Worm (Caenorhabditis elegans) whole organism, L2 larva: ENCODE measurements around the gene Y62E10A.23.

Experiments used
- R02D3.7 ChIP-seq: fragments of 150-350 bp; optimal IDR thresholded peaks from 2 replicates; lab custom pipeline; 2014; ENCODE audit warnings: missing biosample characterization, missing genetic modification characterization
- elt-1 ChIP-seq: fragments of 150-350 bp; optimal IDR thresholded peaks from 2 replicates; lab custom pipeline; 2014; ENCODE audit warnings: missing biosample characterization, missing genetic modification characterization
- elt-3 ChIP-seq: sonication (generic microtip); optimal IDR thresholded peaks from 2 replicates; lab custom pipeline; 2017; ENCODE audit warnings: missing biosample characterization, missing genetic modification characterization
- lin-39 ChIP-seq: fragments of 150-350 bp; optimal IDR thresholded peaks from 2 replicates; lab custom pipeline; 2014; ENCODE audit warnings: missing biosample characterization, missing genetic modification reagents, missing genetic modification characterization
- nhr-25 ChIP-seq: fragments of 150-350 bp; sonication (generic microtip); optimal IDR thresholded peaks from 3 replicates; lab custom pipeline; 2014; ENCODE audit warnings: missing biosample characterization, missing genetic modification characterization
- unc-55 ChIP-seq: fragments of 150-350 bp; sonication (generic microtip); optimal IDR thresholded peaks from 3 replicates; lab custom pipeline; 2014; ENCODE audit warnings: missing biosample characterization, missing genetic modification reagents, missing genetic modification characterization

ce11 chrIV:13358488-13358887 is 27.6 kb upstream of the Y62E10A.23 start, which contains the start of gene W02A2.8:
- no peak for TF ChIP-seq R02D3.7 (tag; lab: Kevin White, UChicago)
- no peak for TF ChIP-seq elt-1 (tag; lab: Kevin White, UChicago)
- TF ChIP-seq unc-55, result no peak
- no peak for TF ChIP-seq nhr-25 (tag; lab: Kevin White, UChicago)
- TF ChIP-seq elt-3 (tag; lab: Kevin White, UChicago), result no peak
- no peak for TF ChIP-seq lin-39 (tag; lab: Kevin White, UChicago)
